Worm (Caenorhabditis elegans) whole organism, late embryonic: ENCODE results near the gene col-132.

Experiments
- C08G9.2 ChIP-seq: sonication (generic microtip); optimal IDR thresholded peaks from 2 replicates; lab custom pipeline; 2016; ENCODE audit warnings: mild to moderate bottlenecking, missing genetic modification characterization, moderate library complexity, missing compliant biosample characterization
- F13H6.1 ChIP-seq: sonication (generic microtip); optimal IDR thresholded peaks from 2 replicates; lab custom pipeline; 2016; ENCODE audit warnings: missing genetic modification characterization, missing compliant biosample characterization
- K09A11.1 ChIP-seq: sonication (generic microtip); optimal IDR thresholded peaks from 2 replicates; lab custom pipeline; 2017; ENCODE audit warnings: antibody characterized with exemption, mild to moderate bottlenecking, missing genetic modification characterization, missing compliant biosample characterization; ENCODE audit not compliant: insufficient read depth
- ahr-1 ChIP-seq: sonication (generic microtip); optimal IDR thresholded peaks from 2 replicates; lab custom pipeline; 2016; ENCODE audit warnings: missing genetic modification characterization, missing compliant biosample characterization
- ama-1 ChIP-seq: fragments of 150-350 bp; optimal IDR thresholded peaks from 2 replicates; lab custom pipeline; 2014
- ceh-18 ChIP-seq: sonication (generic microtip); optimal IDR thresholded peaks from 2 replicates; lab custom pipeline; 2016; ENCODE audit warnings: missing genetic modification characterization, missing compliant biosample characterization
- ceh-2 ChIP-seq: sonication (generic microtip); optimal IDR thresholded peaks from 2 replicates; lab custom pipeline; 2016; ENCODE audit warnings: missing genotype, missing genetic modification characterization, missing compliant biosample characterization
- ceh-34 ChIP-seq: sonication (generic microtip); optimal IDR thresholded peaks from 2 replicates; lab custom pipeline; 2016; ENCODE audit warnings: mild to moderate bottlenecking, missing genetic modification characterization, missing compliant biosample characterization
- ceh-45 ChIP-seq: fragments of 200-800 bp; sonication (Bioruptor generic); IDR thresholded peaks from 2 replicates; pipeline ENCODE4 v1.3.6; 2022; ENCODE audit warnings: missing genetic modification reagents, missing genetic modification characterization, missing compliant biosample characterization
- che-1 ChIP-seq: sonication (generic microtip); optimal IDR thresholded peaks from 2 replicates; lab custom pipeline; 2016; ENCODE audit warnings: mild to moderate bottlenecking, missing genetic modification characterization, missing compliant biosample characterization
- dve-1 ChIP-seq: sonication (generic microtip); optimal IDR thresholded peaks from 2 replicates; lab custom pipeline; 2017; ENCODE audit warnings: antibody characterized with exemption, mild to moderate bottlenecking, missing genetic modification characterization, missing compliant biosample characterization
- elt-2 ChIP-seq: sonication (generic microtip); optimal IDR thresholded peaks from 2 replicates; lab custom pipeline; 2016; ENCODE audit warnings: missing genetic modification reagents, missing genetic modification characterization, missing compliant biosample characterization
- ets-4 ChIP-seq: sonication (generic microtip); optimal IDR thresholded peaks from 2 replicates; lab custom pipeline; 2016; ENCODE audit warnings: missing genetic modification characterization, missing compliant biosample characterization
- fkh-6 ChIP-seq: sonication (generic microtip); optimal IDR thresholded peaks from 2 replicates; lab custom pipeline; 2016; ENCODE audit warnings: missing genetic modification characterization, missing compliant biosample characterization
- hlh-30 ChIP-seq: sonication (generic microtip); optimal IDR thresholded peaks from 2 replicates; lab custom pipeline; 2017; ENCODE audit warnings: antibody characterized with exemption, missing genetic modification characterization, missing compliant biosample characterization; ENCODE audit not compliant: insufficient read depth
- hlh-6 ChIP-seq: sonication (generic microtip); optimal IDR thresholded peaks from 2 replicates; lab custom pipeline; 2016; ENCODE audit warnings: missing genotype, missing genetic modification characterization, missing compliant biosample characterization
- mec-3 ChIP-seq: sonication (generic microtip); optimal IDR thresholded peaks from 2 replicates; lab custom pipeline; 2016; ENCODE audit warnings: borderline replicate concordance, missing genetic modification characterization, missing compliant biosample characterization
- nfya-1 ChIP-seq: sonication (generic microtip); optimal IDR thresholded peaks from 2 replicates; lab custom pipeline; 2017; ENCODE audit warnings: missing genetic modification characterization, mild to moderate bottlenecking, missing compliant biosample characterization, antibody characterized with exemption, moderate library complexity
- nhr-11 ChIP-seq: fragments of 150-350 bp; optimal IDR thresholded peaks from 2 replicates; lab custom pipeline; 2014; ENCODE audit warnings: missing biosample characterization, missing genetic modification characterization
- nhr-232 ChIP-seq: sonication (generic microtip); optimal IDR thresholded peaks from 2 replicates; lab custom pipeline; 2016; ENCODE audit warnings: missing genetic modification characterization, missing compliant biosample characterization
- npax-4 ChIP-seq: sonication (generic microtip); optimal IDR thresholded peaks from 2 replicates; lab custom pipeline; 2016; ENCODE audit warnings: missing genetic modification characterization, missing compliant biosample characterization
- odd-2 ChIP-seq: sonication (generic microtip); optimal IDR thresholded peaks from 2 replicates; lab custom pipeline; 2017; ENCODE audit warnings: antibody characterized with exemption, mild to moderate bottlenecking, missing genetic modification characterization, missing compliant biosample characterization
- pax-1 ChIP-seq: fragments of 150-350 bp; optimal IDR thresholded peaks from 2 replicates; lab custom pipeline; 2014; ENCODE audit warnings: missing biosample characterization, missing genetic modification characterization
- pha-4 ChIP-seq: fragments of 150-350 bp; optimal IDR thresholded peaks from 2 replicates; lab custom pipeline; 2018; ENCODE audit warnings: missing biosample characterization, missing genetic modification reagents, missing genetic modification characterization
- pros-1 ChIP-seq: fragments of 150-350 bp; optimal IDR thresholded peaks from 2 replicates; lab custom pipeline; 2014; ENCODE audit warnings: missing biosample characterization, missing genetic modification reagents, missing genetic modification characterization
- sox-2 ChIP-seq: fragments of 200-800 bp; sonication (Bioruptor generic); IDR thresholded peaks from 2 replicates; pipeline ENCODE4 v1.3.6; 2022; ENCODE audit warnings: missing genetic modification reagents, missing genetic modification characterization, missing compliant biosample characterization
- sox-4 ChIP-seq: sonication (generic microtip); optimal IDR thresholded peaks from 2 replicates; lab custom pipeline; 2017; ENCODE audit warnings: mild to moderate bottlenecking, missing genetic modification characterization, inconsistent platforms, missing compliant biosample characterization
- syd-9 ChIP-seq: sonication (generic microtip); optimal IDR thresholded peaks from 2 replicates; lab custom pipeline; 2016; ENCODE audit warnings: mild to moderate bottlenecking, missing genetic modification characterization, moderate library complexity, missing compliant biosample characterization
- tbx-2 ChIP-seq: sonication (generic microtip); optimal IDR thresholded peaks from 2 replicates; lab custom pipeline; 2016; ENCODE audit warnings: missing genetic modification characterization, missing compliant biosample characterization
- unc-3 ChIP-seq, 2 experiments: fragments of 200-800 bp in 1 of 2; sonication (Bioruptor generic) in 1 of 2; sonication (generic microtip) in 1 of 2; conservative IDR thresholded peaks in 1 of 2; optimal IDR thresholded peaks in 1 of 2; 2 replicates each; pipeline versions ENCODE4 v1.3.6 to Lab custom; 2016 to 2022; ENCODE audit warnings: missing compliant biosample characterization in 2 of 2, missing genetic modification characterization in 2 of 2, missing genetic modification reagents in 1 of 2
- unc-42 ChIP-seq: sonication (generic microtip); optimal IDR thresholded peaks from 2 replicates; lab custom pipeline; 2016; ENCODE audit warnings: missing genotype, missing genetic modification characterization, missing compliant biosample characterization
- unc-55 ChIP-seq: sonication (generic microtip); optimal IDR thresholded peaks from 2 replicates; lab custom pipeline; 2017; ENCODE audit warnings: missing biosample characterization, missing genetic modification reagents, missing genetic modification characterization
- ztf-16 ChIP-seq: sonication (generic microtip); optimal IDR thresholded peaks from 2 replicates; lab custom pipeline; 2017; ENCODE audit warnings: missing genetic modification characterization, missing compliant biosample characterization

col-132 gene

DNA sequence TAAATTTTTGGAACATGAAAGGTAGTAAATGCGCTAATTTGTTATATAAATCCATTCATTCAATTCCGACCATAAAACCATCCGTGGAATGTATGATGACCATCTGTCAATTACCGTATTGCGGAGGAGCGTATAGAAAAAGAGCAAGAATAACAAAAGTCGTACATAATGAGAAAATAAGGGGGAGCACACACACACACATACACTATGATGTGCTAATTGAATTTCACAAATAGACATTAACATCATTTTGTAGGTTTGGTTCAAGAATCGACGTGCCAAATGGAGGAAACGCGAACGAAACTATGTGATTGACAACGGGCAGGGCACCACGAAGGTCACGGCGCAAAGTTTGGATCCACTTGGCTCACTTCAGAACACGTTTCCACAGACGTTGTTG is 30.5 kb upstream of the col-132 start:
- TF ChIP-seq pha-4 (tag; lab: Kevin White, UChicago): no peak
- peak; percentile 51 for TF ChIP-seq unc-42 (tag; lab: Kevin White, UChicago)

- TF ChIP-seq nfya-1 (tag; lab: Kevin White, UChicago) (peak; percentile 3), syd-9 (tag; lab: Kevin White, UChicago) (no peak), ceh-18 (tag; lab: Kevin White, UChicago) (no peak)
- TF ChIP-seq, all 69 proteins: peak for 1
Observed at ce11 chrIV:13118794-13119193, 27.9 kb upstream of the col-132 start, which contains the start of gene unc-30. TSS of gene unc-30 (plus strand) at chrIV:13118977.

ce11 chrIV:13116679-13117078 is 25.8 kb upstream of the col-132 start:
- TF ChIP-seq ceh-45 (GFP tag; lab: Robert Waterston, UW): no peak
- no peak for TF ChIP-seq sox-2 (GFP tag; lab: Robert Waterston, UW)
- no peak for TF ChIP-seq dve-1 (tag; lab: Kevin White, UChicago)
- TF ChIP-seq tbx-2: no peak

DNA sequence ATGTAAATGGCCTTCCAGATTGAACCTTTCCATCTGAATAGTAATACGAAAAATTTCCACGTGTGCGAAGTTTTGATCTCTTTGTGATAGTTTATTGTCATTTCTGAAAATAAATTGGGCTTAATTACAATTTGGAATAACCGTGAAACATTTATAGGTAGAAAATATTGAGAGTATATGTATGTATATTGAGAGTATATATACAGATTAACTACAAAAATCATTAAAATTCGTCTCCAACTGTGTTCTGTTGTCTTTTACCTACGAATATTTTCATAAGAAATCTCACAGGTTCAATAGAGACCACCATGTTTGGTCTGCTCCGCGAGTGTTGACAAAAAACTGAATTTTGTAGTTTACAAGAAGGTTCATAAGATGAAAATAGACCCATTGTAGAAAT is 22.1 kb upstream of the col-132 start, which contains the start of gene best-2:
Gene best-2, minus strand, starts transcription at position 101 of the 400 bp plus-strand sequence.
- TF ChIP-seq npax-4 (no peak), hlh-30 (tag; lab: Kevin White, UChicago) (no peak), ceh-2 (no peak), ceh-18 (tag; lab: Kevin White, UChicago) (no peak), unc-3 (GFP tag; conservative IDR thresholded peaks at IDR 0.05; lab: Robert Waterston, UW) (no peak), unc-3 (tag; optimal IDR thresholded peaks at IDR 0.05; lab: Kevin White, UChicago) (no peak), hlh-6 (tag; lab: Kevin White, UChicago) (no peak), ceh-34 (tag; lab: Kevin White, UChicago) (no peak), ets-4 (tag; lab: Kevin White, UChicago) (no peak), F13H6.1 (tag; lab: Kevin White, UChicago) (no peak), elt-2 (tag; lab: Kevin White, UChicago) (no peak), ahr-1 (tag; lab: Kevin White, UChicago) (no peak), pros-1 (no peak), K09A11.1 (tag; lab: Kevin White, UChicago) (no peak)

- TF ChIP-seq sox-2 (GFP tag; lab: Robert Waterston, UW) (no peak), mec-3 (no peak), che-1 (tag; lab: Kevin White, UChicago) (no peak), pros-1 (no peak), pha-4 (tag; lab: Kevin White, UChicago) (no peak), ceh-45 (GFP tag; lab: Robert Waterston, UW) (no peak), ama-1 (lab: Kevin White, UChicago) (no peak), nhr-232 (no peak), C08G9.2 (no peak)
Observed at ce11 chrIV:13110876-13111275, 20.0 kb upstream of the col-132 start.

DNA sequence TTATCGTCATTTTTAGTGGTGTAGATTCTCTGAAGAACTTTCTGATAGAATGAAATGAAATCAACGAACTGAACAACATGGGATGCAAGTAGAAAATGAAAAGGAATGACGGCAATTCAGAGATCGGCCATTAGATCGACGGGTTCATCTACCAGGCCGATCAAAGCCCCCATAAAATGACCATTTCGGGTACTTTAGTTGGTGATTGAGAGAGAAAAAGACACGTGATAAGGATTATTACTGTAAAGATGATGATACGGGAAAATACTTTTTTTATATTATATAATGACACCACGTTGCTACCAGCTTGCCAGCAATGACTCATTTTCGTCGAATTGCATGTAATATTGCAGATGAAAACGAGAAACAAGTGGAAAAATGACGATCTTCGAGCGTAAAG is 18.9 kb upstream of the col-132 start, which contains the start of gene best-1:
Gene best-1, minus strand, starts transcription at position 29 of the 400 bp plus-strand sequence.
- no peak for TF ChIP-seq F13H6.1 (tag; lab: Kevin White, UChicago)
- no peak for TF ChIP-seq ceh-45 (GFP tag; lab: Robert Waterston, UW)
- no peak for TF ChIP-seq unc-55 (GFP tag; lab: Kevin White, UChicago)
- no peak for TF ChIP-seq pax-1
- TF ChIP-seq fkh-6 (tag; lab: Kevin White, UChicago): no peak
- TF ChIP-seq nhr-11 (tag; lab: Kevin White, UChicago): no peak
- TF ChIP-seq hlh-6 (tag; lab: Kevin White, UChicago): no peak
- TF ChIP-seq ztf-16 (tag; lab: Kevin White, UChicago): no peak
- no peak for TF ChIP-seq elt-2 (tag; lab: Kevin White, UChicago)
- TF ChIP-seq sox-4 (tag; lab: Kevin White, UChicago): no peak
- no peak for TF ChIP-seq pha-4 (tag; lab: Kevin White, UChicago)
- TF ChIP-seq sox-2 (GFP tag; lab: Robert Waterston, UW): no peak
- no peak for TF ChIP-seq odd-2 (tag; lab: Kevin White, UChicago)
